Worm (Caenorhabditis elegans) whole organism, early embryonic: ENCODE data around the gene Y49F6B.9.

ENCODE experiments used
- ets-7 ChIP-seq: sonication (generic microtip); optimal IDR thresholded peaks from 2 replicates; lab custom pipeline; 2016; ENCODE audit warnings: missing genotype, missing genetic modification characterization, missing compliant biosample characterization
- flt-1 ChIP-seq: fragments of 200-800 bp; sonication (Bioruptor generic); IDR thresholded peaks from 2 replicates; pipeline ENCODE4 v1.3.6; 2022; ENCODE audit warnings: missing genetic modification characterization, missing compliant biosample characterization
- hmbx-1 ChIP-seq: sonication (generic microtip); optimal IDR thresholded peaks from 2 replicates; lab custom pipeline; 2016; ENCODE audit warnings: mild to moderate bottlenecking, missing genetic modification characterization, missing compliant biosample characterization
- scrt-1 ChIP-seq: fragments of 200-800 bp; sonication (Bioruptor generic); IDR thresholded peaks from 2 replicates; pipeline ENCODE4 v1.3.6; 2022; ENCODE audit warnings: missing genetic modification characterization, missing compliant biosample characterization
- tra-4 ChIP-seq: sonication (generic microtip); optimal IDR thresholded peaks from 2 replicates; lab custom pipeline; 2017; ENCODE audit warnings: missing genetic modification characterization, missing compliant biosample characterization

ce11 chrII:3500373-3500772, 1.2 kb upstream of the Y49F6B.9 start:
- TF ChIP-seq scrt-1: no peak
- TF ChIP-seq tra-4 (tag; lab: Kevin White, UChicago): no peak
- TF ChIP-seq flt-1: no peak
- TF ChIP-seq hmbx-1 (tag; lab: Kevin White, UChicago): no peak
- no peak for TF ChIP-seq ets-7
